Worm (Caenorhabditis elegans) whole organism, L2 larva: ENCODE measurements around the gene C05A2.4.

ENCODE experiments used
- C34F6.9 ChIP-seq: fragments of 150-350 bp; optimal IDR thresholded peaks from 2 replicates; lab custom pipeline; 2014; ENCODE audit warnings: missing biosample characterization, missing genetic modification characterization
- F13H6.1 ChIP-seq: sonication (generic microtip); optimal IDR thresholded peaks from 2 replicates; lab custom pipeline; 2016; ENCODE audit warnings: missing genetic modification characterization, missing compliant biosample characterization
- R02D3.7 ChIP-seq: fragments of 150-350 bp; optimal IDR thresholded peaks from 2 replicates; lab custom pipeline; 2014; ENCODE audit warnings: missing biosample characterization, missing genetic modification characterization
- Y55F3AM.14 ChIP-seq: fragments of 200-800 bp; sonication (Bioruptor generic); optimal IDR thresholded peaks from 2 replicates; lab custom pipeline; 2018; ENCODE audit warnings: mild to moderate bottlenecking, missing genetic modification characterization, missing compliant biosample characterization
- ZK546.5 ChIP-seq: sonication (generic microtip); optimal IDR thresholded peaks from 2 replicates; lab custom pipeline; 2017; ENCODE audit warnings: missing biosample characterization, missing genetic modification characterization
- alr-1 ChIP-seq: fragments of 150-350 bp; optimal IDR thresholded peaks from 2 replicates; lab custom pipeline; 2014; ENCODE audit warnings: missing biosample characterization, missing genetic modification characterization
- aly-2 ChIP-seq: fragments of 150-350 bp; optimal IDR thresholded peaks from 2 replicates; lab custom pipeline; 2014; ENCODE audit warnings: missing biosample characterization, missing genetic modification characterization
- ama-1 ChIP-seq: fragments of 150-350 bp; optimal IDR thresholded peaks from 2 replicates; lab custom pipeline; 2018; ENCODE audit warnings: inconsistent platforms
- blmp-1 ChIP-seq: sonication (generic microtip); optimal IDR thresholded peaks from 2 replicates; lab custom pipeline; 2017; ENCODE audit warnings: missing genetic modification characterization, mild to moderate bottlenecking, missing compliant biosample characterization, antibody characterized with exemption, moderate library complexity; ENCODE audit not compliant: insufficient read depth
- ceh-16 ChIP-seq: fragments of 150-350 bp; optimal IDR thresholded peaks from 2 replicates; lab custom pipeline; 2014; ENCODE audit warnings: missing biosample characterization, missing genetic modification characterization
- ceh-82 ChIP-seq: fragments of 150-350 bp; optimal IDR thresholded peaks from 2 replicates; lab custom pipeline; 2014; ENCODE audit warnings: missing biosample characterization, missing genetic modification characterization
- crh-2 ChIP-seq: sonication (generic microtip); optimal IDR thresholded peaks from 2 replicates; lab custom pipeline; 2017; ENCODE audit warnings: missing biosample characterization, missing genetic modification characterization
- dmd-4 ChIP-seq: sonication (generic microtip); optimal IDR thresholded peaks from 2 replicates; lab custom pipeline; 2017; ENCODE audit warnings: missing biosample characterization, missing genetic modification characterization
- egl-27 ChIP-seq: sonication (generic microtip); optimal IDR thresholded peaks from 3 replicates; lab custom pipeline; 2017; ENCODE audit warnings: missing biosample characterization, missing genetic modification reagents, missing genetic modification characterization
- elt-1 ChIP-seq: fragments of 150-350 bp; optimal IDR thresholded peaks from 2 replicates; lab custom pipeline; 2014; ENCODE audit warnings: missing biosample characterization, missing genetic modification characterization
- elt-3 ChIP-seq: sonication (generic microtip); optimal IDR thresholded peaks from 2 replicates; lab custom pipeline; 2017; ENCODE audit warnings: missing biosample characterization, missing genetic modification characterization
- fos-1 ChIP-seq: fragments of 150-350 bp; optimal IDR thresholded peaks from 2 replicates; lab custom pipeline; 2014; ENCODE audit warnings: missing biosample characterization, missing genetic modification characterization
- gmeb-1 ChIP-seq: fragments of 150-350 bp; optimal IDR thresholded peaks from 2 replicates; lab custom pipeline; 2014; ENCODE audit warnings: missing biosample characterization, missing genetic modification characterization
- lin-11 ChIP-seq: fragments of 150-350 bp; sonication (generic microtip); optimal IDR thresholded peaks from 2 replicates; lab custom pipeline; 2014; ENCODE audit warnings: missing biosample characterization, missing genetic modification characterization, inconsistent platforms, mixed read lengths
- lin-13 ChIP-seq: fragments of 150-350 bp; optimal IDR thresholded peaks from 2 replicates; lab custom pipeline; 2014; ENCODE audit warnings: missing biosample characterization, missing genetic modification reagents, missing genetic modification characterization
- lin-39 ChIP-seq: fragments of 150-350 bp; optimal IDR thresholded peaks from 2 replicates; lab custom pipeline; 2014; ENCODE audit warnings: missing biosample characterization, missing genetic modification reagents, missing genetic modification characterization
- lsy-2 ChIP-seq, 2 experiments: fragments of 150-350 bp in 1 of 2; sonication (generic microtip) in 1 of 2; optimal IDR thresholded peaks; 2 replicates each; lab custom pipeline; 2014 to 2017; ENCODE audit warnings: missing biosample characterization in 2 of 2, missing genetic modification characterization in 2 of 2
- mab-5 ChIP-seq: fragments of 150-350 bp; optimal IDR thresholded peaks from 2 replicates; lab custom pipeline; 2014; ENCODE audit warnings: missing biosample characterization, missing genetic modification characterization
- mbf-1 ChIP-seq: sonication (generic microtip); optimal IDR thresholded peaks from 2 replicates; lab custom pipeline; 2017; ENCODE audit warnings: missing biosample characterization, missing genetic modification characterization
- mdl-1 ChIP-seq, 2 experiments: fragments of 150-350 bp in 1 of 2; sonication (generic microtip) in 1 of 2; optimal IDR thresholded peaks; 2 replicates each; lab custom pipeline; 2017; ENCODE audit warnings: missing biosample characterization in 2 of 2, missing genetic modification characterization in 2 of 2
- nhr-10 ChIP-seq: sonication (generic microtip); optimal IDR thresholded peaks from 2 replicates; lab custom pipeline; 2017; ENCODE audit warnings: missing biosample characterization, missing genetic modification characterization
- nhr-11 ChIP-seq: fragments of 150-350 bp; optimal IDR thresholded peaks from 2 replicates; lab custom pipeline; 2014; ENCODE audit warnings: missing biosample characterization, missing genetic modification characterization
- nhr-12 ChIP-seq: fragments of 150-350 bp; optimal IDR thresholded peaks from 2 replicates; lab custom pipeline; 2014; ENCODE audit warnings: missing biosample characterization, missing genetic modification characterization
- nhr-129 ChIP-seq: fragments of 150-350 bp; optimal IDR thresholded peaks from 2 replicates; lab custom pipeline; 2014; ENCODE audit warnings: missing biosample characterization, missing genetic modification characterization
- nhr-21 ChIP-seq: fragments of 150-350 bp; optimal IDR thresholded peaks from 2 replicates; lab custom pipeline; 2014; ENCODE audit warnings: missing biosample characterization, missing genetic modification characterization
- nhr-23 ChIP-seq: fragments of 150-350 bp; optimal IDR thresholded peaks from 2 replicates; lab custom pipeline; 2014; ENCODE audit warnings: missing biosample characterization, missing genetic modification reagents, missing genetic modification characterization
- nhr-237 ChIP-seq: fragments of 150-350 bp; optimal IDR thresholded peaks from 2 replicates; lab custom pipeline; 2014; ENCODE audit warnings: missing biosample characterization, missing genetic modification characterization
- nhr-25 ChIP-seq: fragments of 150-350 bp; sonication (generic microtip); optimal IDR thresholded peaks from 3 replicates; lab custom pipeline; 2014; ENCODE audit warnings: missing biosample characterization, missing genetic modification characterization
- nhr-6 ChIP-seq: fragments of 150-350 bp; optimal IDR thresholded peaks from 2 replicates; lab custom pipeline; 2014; ENCODE audit warnings: missing biosample characterization, missing genetic modification characterization
- nhr-77 ChIP-seq: fragments of 150-350 bp; optimal IDR thresholded peaks from 2 replicates; lab custom pipeline; 2014; ENCODE audit warnings: missing biosample characterization, missing genetic modification characterization
- peb-1 ChIP-seq: fragments of 150-350 bp; optimal IDR thresholded peaks from 2 replicates; lab custom pipeline; 2014; ENCODE audit warnings: missing biosample characterization, missing genetic modification characterization
- sem-4 ChIP-seq: fragments of 150-350 bp; optimal IDR thresholded peaks from 2 replicates; lab custom pipeline; 2014; ENCODE audit warnings: missing biosample characterization, missing genetic modification reagents, missing genetic modification characterization
- skn-1 ChIP-seq: sonication (generic microtip); optimal IDR thresholded peaks from 2 replicates; lab custom pipeline; 2017; ENCODE audit warnings: missing biosample characterization, missing genetic modification characterization
- sma-3 ChIP-seq: sonication (generic microtip); optimal IDR thresholded peaks from 2 replicates; lab custom pipeline; 2016; ENCODE audit warnings: missing genetic modification reagents, missing genetic modification characterization, missing compliant biosample characterization
- sma-9 ChIP-seq, 2 experiments: fragments of 150-350 bp in 1 of 2; sonication (generic microtip) in 1 of 2; optimal IDR thresholded peaks; 2 replicates each; lab custom pipeline; 2014 to 2016; ENCODE audit warnings: missing genetic modification characterization in 2 of 2, mild to moderate bottlenecking in 1 of 2, missing biosample characterization in 1 of 2, missing compliant biosample characterization in 1 of 2, missing genetic modification reagents in 1 of 2, moderate library complexity in 1 of 2
- snpc-4 ChIP-seq: fragments of 150-350 bp; optimal IDR thresholded peaks from 2 replicates; lab custom pipeline; 2014; ENCODE audit warnings: missing biosample characterization, missing genetic modification characterization
- unc-39 ChIP-seq: fragments of 150-350 bp; optimal IDR thresholded peaks from 2 replicates; lab custom pipeline; 2014; ENCODE audit warnings: missing biosample characterization, missing genetic modification characterization
- unc-55 ChIP-seq: fragments of 150-350 bp; sonication (generic microtip); optimal IDR thresholded peaks from 3 replicates; lab custom pipeline; 2014; ENCODE audit warnings: missing biosample characterization, missing genetic modification reagents, missing genetic modification characterization
- unc-62 ChIP-seq: fragments of 150-350 bp; optimal IDR thresholded peaks from 2 replicates; lab custom pipeline; 2014; ENCODE audit warnings: missing biosample characterization, missing genetic modification reagents, missing genetic modification characterization
- zag-1 ChIP-seq: fragments of 150-350 bp; optimal IDR thresholded peaks from 2 replicates; lab custom pipeline; 2014; ENCODE audit warnings: missing biosample characterization, missing genetic modification characterization
- ztf-1 ChIP-seq: fragments of 200-800 bp; sonication (Bioruptor generic); conservative IDR thresholded peaks from 2 replicates; pipeline ENCODE4 v1.3.6; 2022; ENCODE audit warnings: missing genetic modification characterization, missing compliant biosample characterization
- ztf-11 ChIP-seq: sonication (generic microtip); optimal IDR thresholded peaks from 2 replicates; lab custom pipeline; 2017; ENCODE audit warnings: missing biosample characterization, missing genetic modification characterization
- ztf-4 ChIP-seq: fragments of 150-350 bp; optimal IDR thresholded peaks from 2 replicates; lab custom pipeline; 2014; ENCODE audit warnings: missing biosample characterization, missing genetic modification characterization

C05A2.4 gene

ce11 chrV:10715158-10716152 lies 20.2 kb downstream of the C05A2.4 start (continued):
- TF ChIP-seq unc-62 (GFP tag; lab: Kevin White, UChicago) = peak; percentile 90
- TF ChIP-seq unc-39 = peak; percentile 43
- peak; percentile 84 for TF ChIP-seq mab-5
- TF ChIP-seq gmeb-1 (tag; lab: Kevin White, UChicago) = peak; percentile 75
- no peak for TF ChIP-seq nhr-77
- TF ChIP-seq fos-1 = peak; percentile 74

ce11 chrV:10716865-10717713 lies 21.8 kb downstream of the C05A2.4 start:
- TF ChIP-seq ztf-1 (GFP tag; lab: Robert Waterston, UW) (no peak), ztf-4 (tag; lab: Kevin White, UChicago) (no peak), alr-1 (tag; lab: Kevin White, UChicago) (no peak), lin-11 (no peak), nhr-11 (tag; lab: Kevin White, UChicago) (no peak), sma-3 (peak; percentile 92), mab-5 (no peak), lin-13 (no peak), unc-39 (no peak), fos-1 (peak; percentile 53), ztf-11 (no peak), nhr-10 (no peak), lsy-2 (tag; optimal IDR thresholded peaks at IDR 0.05; lab: Kevin White, UChicago) (no peak), nhr-6 (tag; lab: Kevin White, UChicago) (peak; percentile 1), elt-3 (no peak), elt-1 (tag; lab: Kevin White, UChicago) (no peak), nhr-25 (tag; lab: Kevin White, UChicago) (peak; percentile 97), ZK546.5 (tag; lab: Kevin White, UChicago) (no peak), snpc-4 (tag; lab: Kevin White, UChicago) (no peak), mbf-1 (tag; lab: Kevin White, UChicago) (no peak), ceh-16 (peak; percentile 97), sem-4 (tag; lab: Kevin White, UChicago) (peak; percentile 44), mdl-1 (tag; optimal IDR thresholded peaks at IDR 0.05; lab: Kevin White, UChicago) (peak; percentile 75 to 77), nhr-129 (tag; lab: Kevin White, UChicago) (peak; percentile 35), unc-55 (GFP tag; lab: Kevin White, UChicago) (no peak), nhr-12 (tag; lab: Kevin White, UChicago) (no peak), sma-9 (GFP tag; optimal IDR thresholded peaks at IDR 0.05; lab: Kevin White, UChicago) (peak; percentile 97), sma-9 (tag; optimal IDR thresholded peaks at IDR 0.05; lab: Kevin White, UChicago) (peak; percentile 28), ama-1 (lab: Kevin White, UChicago) (no peak), zag-1 (tag; lab: Kevin White, UChicago) (no peak), egl-27 (tag; lab: Kevin White, UChicago) (peak; percentile 33), blmp-1 (peak; percentile 95), nhr-237 (tag; lab: Kevin White, UChicago) (no peak), nhr-21 (peak; percentile 96), lin-39 (no peak), crh-2 (tag; lab: Kevin White, UChicago) (peak; percentile 38), dmd-4 (tag; lab: Kevin White, UChicago) (no peak), nhr-23 (no peak), aly-2 (tag; lab: Kevin White, UChicago) (no peak), F13H6.1 (tag; lab: Kevin White, UChicago) (peak; percentile 37), nhr-77 (no peak), C34F6.9 (tag; lab: Kevin White, UChicago) (peak; percentile 55), unc-62 (GFP tag; lab: Kevin White, UChicago) (no peak), gmeb-1 (tag; lab: Kevin White, UChicago) (peak; percentile 29), skn-1 (no peak), R02D3.7 (tag; lab: Kevin White, UChicago) (no peak), peb-1 (tag; lab: Kevin White, UChicago) (peak; percentile 51), ceh-82 (tag; lab: Kevin White, UChicago) (no peak), Y55F3AM.14 (peak; percentile 93)
